Comparison of ENCODE assay signal across 1 fruit fly cellular context in genomic region chr3L:10769218-10770018, dm6.
TF ChIP-seq lines count a peak whose summit lies in the region.

No protein-coding gene starts in this region.

TF ChIP-seq in whole organism, embryonic, 481 proteins besides CTCF, POLR2A, EP300 and RAD21 (continued from another document and continues in another):
- TF ChIP-seq CG6791 (GFP tag; IDR thresholded peaks at IDR 0.05; lab: Robert Waterston, UW; ENCODE audit: partially characterized antibody) (no peak), nom (GFP tag; optimal IDR thresholded peaks at IDR 0.05; lab: Kevin White, UChicago) (no peak), zf30C (GFP tag; optimal IDR thresholded peaks at IDR 0.05; lab: Kevin White, UChicago) (peak; percentile 99), CG2116 (GFP tag; optimal IDR thresholded peaks at IDR 0.05; lab: Kevin White, UChicago) (peak; percentile 66), HmgD (GFP tag; optimal IDR thresholded peaks at IDR 0.05; lab: Kevin White, UChicago) (no peak), Gsc (GFP tag; IDR thresholded peaks at IDR 0.05; lab: Robert Waterston, UW) (peak; percentile 64; the same call in 1 of the 2 replicates), Trl (optimal IDR thresholded peaks at IDR 0.05; lab: Kevin White, UChicago) (peak in 1 of 2 experiments; percentile 20), Trl (GFP tag; optimal IDR thresholded peaks at IDR 0.05; lab: Kevin White, UChicago) (peak; percentile 30), CG6689 (GFP tag; IDR thresholded peaks at IDR 0.05; lab: Robert Waterston, UW) (peak; percentile 94), CG5245 (GFP tag; optimal IDR thresholded peaks at IDR 0.05; lab: Kevin White, UChicago) (peak; percentile 90), Opbp (GFP tag; IDR thresholded peaks at IDR 0.05; lab: Robert Waterston, UW; ENCODE audit: partially characterized antibody) (no peak), wek (GFP tag; optimal IDR thresholded peaks at IDR 0.05; lab: Kevin White, UChicago) (peak; percentile 8), sna (GFP tag; IDR thresholded peaks at IDR 0.05; lab: Robert Waterston, UW; ENCODE audit: partially characterized antibody) (no peak), tup (GFP tag; optimal IDR thresholded peaks at IDR 0.05; lab: Kevin White, UChicago) (peak; percentile 48), CG2678 (tag; optimal IDR thresholded peaks at IDR 0.05; lab: Kevin White, UChicago) (peak; percentile 91), Bgb (GFP tag; IDR thresholded peaks at IDR 0.05; lab: Robert Waterston, UW; ENCODE audit: partially characterized antibody) (no peak), Aef1 (GFP tag; IDR thresholded peaks at IDR 0.05; lab: Robert Waterston, UW) (peak; percentile 45; the same call in 1 of the 3 replicates), fd3F (GFP tag; optimal IDR thresholded peaks at IDR 0.05; lab: Kevin White, UChicago) (no peak), CG4854 (GFP tag; optimal IDR thresholded peaks at IDR 0.05; lab: Kevin White, UChicago) (peak; percentile 21), CG10431 (GFP tag; optimal IDR thresholded peaks at IDR 0.05; lab: Kevin White, UChicago) (peak; percentile 88), mam (GFP tag; optimal IDR thresholded peaks at IDR 0.05; lab: Kevin White, UChicago) (peak; percentile 5), Xbp1 (GFP tag; optimal IDR thresholded peaks at IDR 0.05; lab: Kevin White, UChicago) (peak; percentile 83), tgo (GFP tag; IDR thresholded peaks at IDR 0.05; lab: Robert Waterston, UW) (peak; percentile 83), Camta (GFP tag; optimal IDR thresholded peaks at IDR 0.05; lab: Kevin White, UChicago) (peak; percentile 46), CG12391 (tag; optimal IDR thresholded peaks at IDR 0.05; lab: Kevin White, UChicago) (peak; percentile 97), Dad (GFP tag; optimal IDR thresholded peaks at IDR 0.05; lab: Kevin White, UChicago) (peak; percentile 33), Hmr (GFP tag; optimal IDR thresholded peaks at IDR 0.05; lab: Kevin White, UChicago) (peak; percentile 23), Meics (GFP tag; optimal IDR thresholded peaks at IDR 0.05; lab: Kevin White, UChicago) (peak; percentile 44), psq (GFP tag; optimal IDR thresholded peaks at IDR 0.05; lab: Kevin White, UChicago) (peak; percentile 85), CG4424 (GFP tag; optimal IDR thresholded peaks at IDR 0.05; lab: Kevin White, UChicago) (peak; percentile 93), ab (GFP tag; optimal IDR thresholded peaks at IDR 0.05; lab: Kevin White, UChicago) (no peak), CG31224 (GFP tag; IDR thresholded peaks at IDR 0.05; lab: Robert Waterston, UW) (peak; percentile 64), ci (GFP tag; IDR thresholded peaks at IDR 0.05; lab: Robert Waterston, UW) (peak; percentile 90), CG10274 (GFP tag; optimal IDR thresholded peaks at IDR 0.05; lab: Kevin White, UChicago) (peak; percentile 29), ara (GFP tag; IDR thresholded peaks at IDR 0.05; lab: Robert Waterston, UW) (peak; percentile 96), CG6175 (GFP tag; IDR thresholded peaks at IDR 0.05; lab: Robert Waterston, UW) (no peak), pnt (GFP tag; optimal IDR thresholded peaks at IDR 0.05; lab: Kevin White, UChicago) (peak; percentile 25), tin (GFP tag; optimal IDR thresholded peaks at IDR 0.05; lab: Kevin White, UChicago) (peak; percentile 92), CG11695 (GFP tag; IDR thresholded peaks at IDR 0.05; lab: Robert Waterston, UW) (peak; percentile 84), CG14441 (GFP tag; IDR thresholded peaks at IDR 0.05; lab: Robert Waterston, UW) (peak; percentile 16; the same call in 1 of the 2 replicates), Blimp-1 (GFP tag; optimal IDR thresholded peaks at IDR 0.05; lab: Kevin White, UChicago) (peak; percentile 93), Fer1 (GFP tag; optimal IDR thresholded peaks at IDR 0.05; lab: Kevin White, UChicago) (peak; percentile 13), sens (GFP tag; lab: Kevin White, UChicago) (peak; percentile 97), tap (tag; optimal IDR thresholded peaks at IDR 0.05; lab: Kevin White, UChicago) (peak; percentile 90), CG6854 (GFP tag; optimal IDR thresholded peaks at IDR 0.05; lab: Kevin White, UChicago) (peak; percentile 3), CG18262 (tag; optimal IDR thresholded peaks at IDR 0.05; lab: Kevin White, UChicago) (peak; percentile 98), grn (GFP tag; optimal IDR thresholded peaks at IDR 0.05; lab: Kevin White, UChicago) (peak; percentile 5), CG10565 (GFP tag; optimal IDR thresholded peaks at IDR 0.05; lab: Kevin White, UChicago) (peak; percentile 24), CG5953 (GFP tag; IDR thresholded peaks at IDR 0.05; lab: Robert Waterston, UW) (peak; percentile 57; the same call in 1 of the 2 replicates), unpg (GFP tag; optimal IDR thresholded peaks at IDR 0.05; lab: Kevin White, UChicago) (peak; percentile 91), CG34376 (GFP tag; optimal IDR thresholded peaks at IDR 0.05; lab: Kevin White, UChicago) (no peak), fd96Cb (tag; optimal IDR thresholded peaks at IDR 0.05; lab: Kevin White, UChicago) (peak; percentile 92), nerfin-2 (GFP tag; IDR thresholded peaks at IDR 0.05; lab: Robert Waterston, UW; ENCODE audit: partially characterized antibody) (no peak), slou (GFP tag; optimal IDR thresholded peaks at IDR 0.05; lab: Kevin White, UChicago) (no peak), Med (GFP tag; lab: Kevin White, UChicago) (peak; percentile 74), CG13894 (tag; optimal IDR thresholded peaks at IDR 0.05; lab: Kevin White, UChicago) (no peak), Stat92E (GFP tag; optimal IDR thresholded peaks at IDR 0.05; lab: Kevin White, UChicago) (peak in 1 of 3 experiments; percentile 91), ac (GFP tag; optimal IDR thresholded peaks at IDR 0.05; lab: Kevin White, UChicago) (peak; percentile 93), Sox102F (GFP tag; optimal IDR thresholded peaks at IDR 0.05; lab: Kevin White, UChicago) (peak; percentile 81), CG16779 (GFP tag; IDR thresholded peaks at IDR 0.05; lab: Robert Waterston, UW) (no peak), CG3995 (GFP tag; optimal IDR thresholded peaks at IDR 0.05; lab: Kevin White, UChicago) (no peak), sd (tag; optimal IDR thresholded peaks at IDR 0.05; lab: Kevin White, UChicago) (peak; percentile 27), CG1024 (GFP tag; IDR thresholded peaks at IDR 0.05; lab: Robert Waterston, UW) (peak; percentile 89), CG33557 (GFP tag; optimal IDR thresholded peaks at IDR 0.05; lab: Kevin White, UChicago) (peak; percentile 100), CG2120 (GFP tag; optimal IDR thresholded peaks at IDR 0.05; lab: Kevin White, UChicago) (no peak), Nf-YC (tag; optimal IDR thresholded peaks at IDR 0.05; lab: Kevin White, UChicago) (peak; percentile 56), ash1 (GFP tag; optimal IDR thresholded peaks at IDR 0.05; lab: Kevin White, UChicago) (no peak), Mrtf (GFP tag; IDR thresholded peaks at IDR 0.05; lab: Robert Waterston, UW) (peak; percentile 73; the same call in 2 of the 3 replicates), wor (GFP tag; IDR thresholded peaks at IDR 0.05; lab: Robert Waterston, UW) (peak; percentile 70), Doc2 (GFP tag; IDR thresholded peaks at IDR 0.05; lab: Robert Waterston, UW) (no peak), CG8924 (tag; optimal IDR thresholded peaks at IDR 0.05; lab: Kevin White, UChicago) (peak; percentile 97), en (GFP tag; optimal IDR thresholded peaks at IDR 0.05; lab: Kevin White, UChicago) (no peak), CG12219 (GFP tag; optimal IDR thresholded peaks at IDR 0.05; lab: Kevin White, UChicago) (peak; percentile 74), CG16863 (GFP tag; optimal IDR thresholded peaks at IDR 0.05; lab: Kevin White, UChicago) (peak; percentile 51), sug (tag; optimal IDR thresholded peaks at IDR 0.05; lab: Kevin White, UChicago) (peak; percentile 34), HHEX (GFP tag; optimal IDR thresholded peaks at IDR 0.05; lab: Kevin White, UChicago) (peak; percentile 67), Atf3 (GFP tag; optimal IDR thresholded peaks at IDR 0.05; lab: Kevin White, UChicago) (peak; percentile 12), yki (optimal IDR thresholded peaks at IDR 0.05; lab: Kevin White, UChicago) (no peak), bab2 (GFP tag; optimal IDR thresholded peaks at IDR 0.05; lab: Kevin White, UChicago) (peak; percentile 56), lola (GFP tag; optimal IDR thresholded peaks at IDR 0.05; lab: Kevin White, UChicago) (peak in 1 of 3 experiments; percentile 99), vnd (GFP tag; IDR thresholded peaks at IDR 0.05; lab: Robert Waterston, UW; ENCODE audit: partially characterized antibody) (no peak), bigmax (GFP tag; optimal IDR thresholded peaks at IDR 0.05; lab: Kevin White, UChicago) (no peak), CG18764 (GFP tag; optimal IDR thresholded peaks at IDR 0.05; lab: Kevin White, UChicago) (peak; percentile 82), sr (GFP tag; IDR thresholded peaks at IDR 0.05; lab: Robert Waterston, UW) (0 out of 3 replicates have a peak, but pooled peaks have one; percentile 21), Ets97D (GFP tag; optimal IDR thresholded peaks at IDR 0.05; lab: Kevin White, UChicago) (peak; percentile 9), fru (optimal IDR thresholded peaks at IDR 0.05; lab: Kevin White, UChicago) (no peak), CG9876 (GFP tag; optimal IDR thresholded peaks at IDR 0.05; lab: Kevin White, UChicago) (no peak), CG3407 (GFP tag; optimal IDR thresholded peaks at IDR 0.05; lab: Kevin White, UChicago) (peak; percentile 88), CG9437 (GFP tag; optimal IDR thresholded peaks at IDR 0.05; lab: Kevin White, UChicago) (peak; percentile 77), gce (GFP tag; IDR thresholded peaks at IDR 0.05; lab: Robert Waterston, UW) (peak; percentile 80; the same call in 2 of the 3 replicates), CG11696 (GFP tag; IDR thresholded peaks at IDR 0.05; lab: Robert Waterston, UW) (peak; percentile 48), NfI (GFP tag; optimal IDR thresholded peaks at IDR 0.05; lab: Kevin White, UChicago) (peak; percentile 54), D (optimal IDR thresholded peaks at IDR 0.05; lab: Kevin White, UChicago) (peak; percentile 65), D (GFP tag; optimal IDR thresholded peaks at IDR 0.05; lab: Kevin White, UChicago) (peak; percentile 93), CG15696 (tag; optimal IDR thresholded peaks at IDR 0.05; lab: Kevin White, UChicago) (peak; percentile 100), D19B (GFP tag; optimal IDR thresholded peaks at IDR 0.05; lab: Kevin White, UChicago) (no peak), da (GFP tag; optimal IDR thresholded peaks at IDR 0.05; lab: Kevin White, UChicago) (no peak), NC2β (GFP tag; optimal IDR thresholded peaks at IDR 0.05; lab: Kevin White, UChicago) (peak; percentile 75), eve (GFP tag; optimal IDR thresholded peaks at IDR 0.05; lab: Kevin White, UChicago) (peak in 1 of 2 experiments; percentile 90), CG16813 (GFP tag; IDR thresholded peaks at IDR 0.05; lab: Robert Waterston, UW; ENCODE audit: partially characterized antibody) (no peak), CG6272 (GFP tag; IDR thresholded peaks at IDR 0.05; lab: Robert Waterston, UW) (peak; percentile 68), Dip2 (GFP tag; IDR thresholded peaks at IDR 0.05; lab: Robert Waterston, UW) (no peak), ranshi (GFP tag; IDR thresholded peaks at IDR 0.05; lab: Robert Waterston, UW) (peak; percentile 86), CG2199 (GFP tag; IDR thresholded peaks at IDR 0.05; lab: Robert Waterston, UW) (peak; percentile 98), cwo (GFP tag; optimal IDR thresholded peaks at IDR 0.05; lab: Kevin White, UChicago) (peak; percentile 12), Eip74EF (GFP tag; optimal IDR thresholded peaks at IDR 0.05; lab: Kevin White, UChicago) (peak in 1 of 2 experiments; percentile 74), Xrp1 (GFP tag; IDR thresholded peaks at IDR 0.05; lab: Robert Waterston, UW) (peak; percentile 99), CG7963 (GFP tag; IDR thresholded peaks at IDR 0.05; lab: Robert Waterston, UW; ENCODE audit: partially characterized antibody) (0 out of 3 replicates have a peak, but pooled peaks have one; percentile 34), pita (GFP tag; optimal IDR thresholded peaks at IDR 0.05; lab: Kevin White, UChicago) (no peak), Antp (GFP tag; optimal IDR thresholded peaks at IDR 0.05; lab: Kevin White, UChicago) (peak; percentile 23), CG8290 (GFP tag; optimal IDR thresholded peaks at IDR 0.05; lab: Kevin White, UChicago) (peak; percentile 83), CG8290 (tag; optimal IDR thresholded peaks at IDR 0.05; lab: Kevin White, UChicago) (peak in 1 of 2 experiments; percentile 87), CG10209 (GFP tag; optimal IDR thresholded peaks at IDR 0.05; lab: Kevin White, UChicago) (peak; percentile 90), BEAF-32 (GFP tag; optimal IDR thresholded peaks at IDR 0.05; lab: Kevin White, UChicago) (no peak), stwl (tag; optimal IDR thresholded peaks at IDR 0.05; lab: Kevin White, UChicago) (peak; percentile 84), D19A (tag; optimal IDR thresholded peaks at IDR 0.05; lab: Kevin White, UChicago) (peak; percentile 94), CG30020 (tag; optimal IDR thresholded peaks at IDR 0.05; lab: Kevin White, UChicago) (peak; percentile 82), salm (tag; optimal IDR thresholded peaks at IDR 0.05; lab: Kevin White, UChicago) (peak; percentile 79), CG2129 (GFP tag; IDR thresholded peaks at IDR 0.05; lab: Robert Waterston, UW; ENCODE audit: partially characterized antibody) (no peak), CG32767 (GFP tag; IDR thresholded peaks at IDR 0.05; lab: Robert Waterston, UW) (peak; percentile 76; the same call in 1 of the 2 replicates), CG10267 (tag; optimal IDR thresholded peaks at IDR 0.05; lab: Kevin White, UChicago) (peak; percentile 96), esg (GFP tag; conservative IDR thresholded peaks at IDR 0.05; lab: Robert Waterston, UW) (peak; percentile 80), CG10462 (GFP tag; optimal IDR thresholded peaks at IDR 0.05; lab: Kevin White, UChicago) (peak; percentile 81), CG14710 (tag; optimal IDR thresholded peaks at IDR 0.05; lab: Kevin White, UChicago) (peak; percentile 97), dysf (GFP tag; IDR thresholded peaks at IDR 0.05; lab: Robert Waterston, UW) (peak; percentile 71; the same call in 2 of the 3 replicates), CG4707 (GFP tag; optimal IDR thresholded peaks at IDR 0.05; lab: Kevin White, UChicago) (peak; percentile 72), Mad (GFP tag; optimal IDR thresholded peaks at IDR 0.05; lab: Kevin White, UChicago) (peak; percentile 55), CG7372 (GFP tag; IDR thresholded peaks at IDR 0.05; lab: Robert Waterston, UW) (peak; percentile 74), pan (optimal IDR thresholded peaks at IDR 0.05; lab: Kevin White, UChicago) (no peak), pan (GFP tag; optimal IDR thresholded peaks at IDR 0.05 in 1 of 2, IDR thresholded peaks at IDR 0.05 in 1 of 2) (peak in 1 of 2 experiments; percentile 77)
